Worm (Caenorhabditis elegans) whole organism, L2 larva: ENCODE results near the gene lis-1.

Experiments
- C34F6.9 ChIP-seq: fragments of 150-350 bp; optimal IDR thresholded peaks from 2 replicates; lab custom pipeline; 2014; ENCODE audit warnings: missing biosample characterization, missing genetic modification characterization
- F13H6.1 ChIP-seq: sonication (generic microtip); optimal IDR thresholded peaks from 2 replicates; lab custom pipeline; 2016; ENCODE audit warnings: missing genetic modification characterization, missing compliant biosample characterization
- R02D3.7 ChIP-seq: fragments of 150-350 bp; optimal IDR thresholded peaks from 2 replicates; lab custom pipeline; 2014; ENCODE audit warnings: missing biosample characterization, missing genetic modification characterization
- Y55F3AM.14 ChIP-seq: fragments of 200-800 bp; sonication (Bioruptor generic); optimal IDR thresholded peaks from 2 replicates; lab custom pipeline; 2018; ENCODE audit warnings: mild to moderate bottlenecking, missing genetic modification characterization, missing compliant biosample characterization
- ZK546.5 ChIP-seq: sonication (generic microtip); optimal IDR thresholded peaks from 2 replicates; lab custom pipeline; 2017; ENCODE audit warnings: missing biosample characterization, missing genetic modification characterization
- alr-1 ChIP-seq: fragments of 150-350 bp; optimal IDR thresholded peaks from 2 replicates; lab custom pipeline; 2014; ENCODE audit warnings: missing biosample characterization, missing genetic modification characterization
- aly-2 ChIP-seq: fragments of 150-350 bp; optimal IDR thresholded peaks from 2 replicates; lab custom pipeline; 2014; ENCODE audit warnings: missing biosample characterization, missing genetic modification characterization
- ama-1 ChIP-seq: fragments of 150-350 bp; optimal IDR thresholded peaks from 2 replicates; lab custom pipeline; 2018; ENCODE audit warnings: inconsistent platforms
- blmp-1 ChIP-seq: sonication (generic microtip); optimal IDR thresholded peaks from 2 replicates; lab custom pipeline; 2017; ENCODE audit warnings: missing genetic modification characterization, mild to moderate bottlenecking, missing compliant biosample characterization, antibody characterized with exemption, moderate library complexity; ENCODE audit not compliant: insufficient read depth
- ceh-16 ChIP-seq: fragments of 150-350 bp; optimal IDR thresholded peaks from 2 replicates; lab custom pipeline; 2014; ENCODE audit warnings: missing biosample characterization, missing genetic modification characterization
- ceh-82 ChIP-seq: fragments of 150-350 bp; optimal IDR thresholded peaks from 2 replicates; lab custom pipeline; 2014; ENCODE audit warnings: missing biosample characterization, missing genetic modification characterization
- crh-2 ChIP-seq: sonication (generic microtip); optimal IDR thresholded peaks from 2 replicates; lab custom pipeline; 2017; ENCODE audit warnings: missing biosample characterization, missing genetic modification characterization
- dmd-4 ChIP-seq: sonication (generic microtip); optimal IDR thresholded peaks from 2 replicates; lab custom pipeline; 2017; ENCODE audit warnings: missing biosample characterization, missing genetic modification characterization
- egl-27 ChIP-seq: sonication (generic microtip); optimal IDR thresholded peaks from 3 replicates; lab custom pipeline; 2017; ENCODE audit warnings: missing biosample characterization, missing genetic modification reagents, missing genetic modification characterization
- elt-1 ChIP-seq: fragments of 150-350 bp; optimal IDR thresholded peaks from 2 replicates; lab custom pipeline; 2014; ENCODE audit warnings: missing biosample characterization, missing genetic modification characterization
- elt-3 ChIP-seq: sonication (generic microtip); optimal IDR thresholded peaks from 2 replicates; lab custom pipeline; 2017; ENCODE audit warnings: missing biosample characterization, missing genetic modification characterization
- fos-1 ChIP-seq: fragments of 150-350 bp; optimal IDR thresholded peaks from 2 replicates; lab custom pipeline; 2014; ENCODE audit warnings: missing biosample characterization, missing genetic modification characterization
- gmeb-1 ChIP-seq: fragments of 150-350 bp; optimal IDR thresholded peaks from 2 replicates; lab custom pipeline; 2014; ENCODE audit warnings: missing biosample characterization, missing genetic modification characterization
- lin-11 ChIP-seq: fragments of 150-350 bp; sonication (generic microtip); optimal IDR thresholded peaks from 2 replicates; lab custom pipeline; 2014; ENCODE audit warnings: missing biosample characterization, missing genetic modification characterization, inconsistent platforms, mixed read lengths
- lin-13 ChIP-seq: fragments of 150-350 bp; optimal IDR thresholded peaks from 2 replicates; lab custom pipeline; 2014; ENCODE audit warnings: missing biosample characterization, missing genetic modification reagents, missing genetic modification characterization
- lin-39 ChIP-seq: fragments of 150-350 bp; optimal IDR thresholded peaks from 2 replicates; lab custom pipeline; 2014; ENCODE audit warnings: missing biosample characterization, missing genetic modification reagents, missing genetic modification characterization
- lsy-2 ChIP-seq, 2 experiments: fragments of 150-350 bp in 1 of 2; sonication (generic microtip) in 1 of 2; optimal IDR thresholded peaks; 2 replicates each; lab custom pipeline; 2014 to 2017; ENCODE audit warnings: missing biosample characterization in 2 of 2, missing genetic modification characterization in 2 of 2
- mab-5 ChIP-seq: fragments of 150-350 bp; optimal IDR thresholded peaks from 2 replicates; lab custom pipeline; 2014; ENCODE audit warnings: missing biosample characterization, missing genetic modification characterization
- mbf-1 ChIP-seq: sonication (generic microtip); optimal IDR thresholded peaks from 2 replicates; lab custom pipeline; 2017; ENCODE audit warnings: missing biosample characterization, missing genetic modification characterization
- mdl-1 ChIP-seq, 2 experiments: fragments of 150-350 bp in 1 of 2; sonication (generic microtip) in 1 of 2; optimal IDR thresholded peaks; 2 replicates each; lab custom pipeline; 2017; ENCODE audit warnings: missing biosample characterization in 2 of 2, missing genetic modification characterization in 2 of 2
- nhr-10 ChIP-seq: sonication (generic microtip); optimal IDR thresholded peaks from 2 replicates; lab custom pipeline; 2017; ENCODE audit warnings: missing biosample characterization, missing genetic modification characterization
- nhr-11 ChIP-seq: fragments of 150-350 bp; optimal IDR thresholded peaks from 2 replicates; lab custom pipeline; 2014; ENCODE audit warnings: missing biosample characterization, missing genetic modification characterization
- nhr-12 ChIP-seq: fragments of 150-350 bp; optimal IDR thresholded peaks from 2 replicates; lab custom pipeline; 2014; ENCODE audit warnings: missing biosample characterization, missing genetic modification characterization
- nhr-129 ChIP-seq: fragments of 150-350 bp; optimal IDR thresholded peaks from 2 replicates; lab custom pipeline; 2014; ENCODE audit warnings: missing biosample characterization, missing genetic modification characterization
- nhr-21 ChIP-seq: fragments of 150-350 bp; optimal IDR thresholded peaks from 2 replicates; lab custom pipeline; 2014; ENCODE audit warnings: missing biosample characterization, missing genetic modification characterization
- nhr-23 ChIP-seq: fragments of 150-350 bp; optimal IDR thresholded peaks from 2 replicates; lab custom pipeline; 2014; ENCODE audit warnings: missing biosample characterization, missing genetic modification reagents, missing genetic modification characterization
- nhr-237 ChIP-seq: fragments of 150-350 bp; optimal IDR thresholded peaks from 2 replicates; lab custom pipeline; 2014; ENCODE audit warnings: missing biosample characterization, missing genetic modification characterization
- nhr-25 ChIP-seq: fragments of 150-350 bp; sonication (generic microtip); optimal IDR thresholded peaks from 3 replicates; lab custom pipeline; 2014; ENCODE audit warnings: missing biosample characterization, missing genetic modification characterization
- nhr-6 ChIP-seq: fragments of 150-350 bp; optimal IDR thresholded peaks from 2 replicates; lab custom pipeline; 2014; ENCODE audit warnings: missing biosample characterization, missing genetic modification characterization
- nhr-77 ChIP-seq: fragments of 150-350 bp; optimal IDR thresholded peaks from 2 replicates; lab custom pipeline; 2014; ENCODE audit warnings: missing biosample characterization, missing genetic modification characterization
- peb-1 ChIP-seq: fragments of 150-350 bp; optimal IDR thresholded peaks from 2 replicates; lab custom pipeline; 2014; ENCODE audit warnings: missing biosample characterization, missing genetic modification characterization
- sem-4 ChIP-seq: fragments of 150-350 bp; optimal IDR thresholded peaks from 2 replicates; lab custom pipeline; 2014; ENCODE audit warnings: missing biosample characterization, missing genetic modification reagents, missing genetic modification characterization
- skn-1 ChIP-seq: sonication (generic microtip); optimal IDR thresholded peaks from 2 replicates; lab custom pipeline; 2017; ENCODE audit warnings: missing biosample characterization, missing genetic modification characterization
- sma-3 ChIP-seq: sonication (generic microtip); optimal IDR thresholded peaks from 2 replicates; lab custom pipeline; 2016; ENCODE audit warnings: missing genetic modification reagents, missing genetic modification characterization, missing compliant biosample characterization
- sma-9 ChIP-seq, 2 experiments: fragments of 150-350 bp in 1 of 2; sonication (generic microtip) in 1 of 2; optimal IDR thresholded peaks; 2 replicates each; lab custom pipeline; 2014 to 2016; ENCODE audit warnings: missing genetic modification characterization in 2 of 2, mild to moderate bottlenecking in 1 of 2, missing biosample characterization in 1 of 2, missing compliant biosample characterization in 1 of 2, missing genetic modification reagents in 1 of 2, moderate library complexity in 1 of 2
- snpc-4 ChIP-seq: fragments of 150-350 bp; optimal IDR thresholded peaks from 2 replicates; lab custom pipeline; 2014; ENCODE audit warnings: missing biosample characterization, missing genetic modification characterization
- unc-39 ChIP-seq: fragments of 150-350 bp; optimal IDR thresholded peaks from 2 replicates; lab custom pipeline; 2014; ENCODE audit warnings: missing biosample characterization, missing genetic modification characterization
- unc-55 ChIP-seq: fragments of 150-350 bp; sonication (generic microtip); optimal IDR thresholded peaks from 3 replicates; lab custom pipeline; 2014; ENCODE audit warnings: missing biosample characterization, missing genetic modification reagents, missing genetic modification characterization
- unc-62 ChIP-seq: fragments of 150-350 bp; optimal IDR thresholded peaks from 2 replicates; lab custom pipeline; 2014; ENCODE audit warnings: missing biosample characterization, missing genetic modification reagents, missing genetic modification characterization
- zag-1 ChIP-seq: fragments of 150-350 bp; optimal IDR thresholded peaks from 2 replicates; lab custom pipeline; 2014; ENCODE audit warnings: missing biosample characterization, missing genetic modification characterization
- ztf-1 ChIP-seq: fragments of 200-800 bp; sonication (Bioruptor generic); conservative IDR thresholded peaks from 2 replicates; pipeline ENCODE4 v1.3.6; 2022; ENCODE audit warnings: missing genetic modification characterization, missing compliant biosample characterization
- ztf-11 ChIP-seq: sonication (generic microtip); optimal IDR thresholded peaks from 2 replicates; lab custom pipeline; 2017; ENCODE audit warnings: missing biosample characterization, missing genetic modification characterization
- ztf-4 ChIP-seq: fragments of 150-350 bp; optimal IDR thresholded peaks from 2 replicates; lab custom pipeline; 2014; ENCODE audit warnings: missing biosample characterization, missing genetic modification characterization

The lis-1 gene

ce11 chrIII:13376304-13376760 lies at the start of gene lis-1:
TSS of gene lis-1 (minus strand) at chrIII:13376710.
- TF ChIP-seq sma-3, result no peak
- TF ChIP-seq lsy-2 (tag; optimal IDR thresholded peaks at IDR 0.05; lab: Kevin White, UChicago), result peak in 1 of 2 experiments; percentile 46

- TF ChIP-seq fos-1 (tag; lab: Kevin White, UChicago) (no peak), gmeb-1 (tag; lab: Kevin White, UChicago) (peak; percentile 56), snpc-4 (no peak), unc-39 (no peak), crh-2 (tag; lab: Kevin White, UChicago) (peak; percentile 75), ZK546.5 (tag; lab: Kevin White, UChicago) (no peak), lsy-2 (tag; optimal IDR thresholded peaks at IDR 0.05; lab: Kevin White, UChicago) (peak in 1 of 2 experiments; percentile 62), C34F6.9 (tag; lab: Kevin White, UChicago) (peak; percentile 51), unc-55 (peak; percentile 25), sma-3 (no peak), ztf-4 (no peak), Y55F3AM.14 (GFP tag; lab: Kevin White, UChicago) (no peak)
These were observed 49.5 kb upstream of the lis-1 start, which contains the start of gene cope-1 for ce11 chrIII:13426036-13426435. TSS of gene cope-1 (plus strand) at chrIII:13426264.

ce11 chrIII:13423414-13423813 lies 46.9 kb upstream of the lis-1 start, which contains the start of gene exo-1:
TSS of gene exo-1 (plus strand) at chrIII:13423514.
- peak; percentile 41 for TF ChIP-seq C34F6.9 (tag; lab: Kevin White, UChicago)
- TF ChIP-seq aly-2 (tag; lab: Kevin White, UChicago), result no peak
- TF ChIP-seq skn-1 (tag; lab: Kevin White, UChicago), result no peak
- no peak for TF ChIP-seq ZK546.5 (tag; lab: Kevin White, UChicago)
- no peak for TF ChIP-seq lin-39 (tag; lab: Kevin White, UChicago)
- no peak for TF ChIP-seq alr-1 (tag; lab: Kevin White, UChicago)
- no peak for TF ChIP-seq ceh-16
- no peak for TF ChIP-seq ama-1 (lab: Kevin White, UChicago)
- no peak for TF ChIP-seq elt-1 (tag; lab: Kevin White, UChicago)
- no peak for TF ChIP-seq nhr-21 (tag; lab: Kevin White, UChicago)
- peak; percentile 91 for TF ChIP-seq gmeb-1 (tag; lab: Kevin White, UChicago)
- TF ChIP-seq fos-1 (tag; lab: Kevin White, UChicago), result peak; percentile 63
- TF ChIP-seq snpc-4, result peak; percentile 53
- TF ChIP-seq nhr-10, result no peak
- TF ChIP-seq egl-27, result no peak
- peak in 1 of 2 experiments; percentile 77 for TF ChIP-seq lsy-2 (tag; optimal IDR thresholded peaks at IDR 0.05; lab: Kevin White, UChicago)
- peak; percentile 70 for TF ChIP-seq nhr-129 (tag; lab: Kevin White, UChicago)
- TF ChIP-seq mbf-1, result no peak
- TF ChIP-seq unc-55, result peak; percentile 87
- TF ChIP-seq sma-9 (GFP tag; optimal IDR thresholded peaks at IDR 0.05; lab: Kevin White, UChicago), result peak; percentile 26
- no peak for TF ChIP-seq sma-9 (tag; optimal IDR thresholded peaks at IDR 0.05; lab: Kevin White, UChicago)
- TF ChIP-seq ztf-4, result no peak
- TF ChIP-seq crh-2 (tag; lab: Kevin White, UChicago), result peak; percentile 66
- TF ChIP-seq nhr-77 (tag; lab: Kevin White, UChicago), result no peak
- TF ChIP-seq nhr-237, result no peak
- TF ChIP-seq mab-5 (tag; lab: Kevin White, UChicago), result no peak
- no peak for TF ChIP-seq nhr-12 (tag; lab: Kevin White, UChicago)
- no peak for TF ChIP-seq peb-1 (tag; lab: Kevin White, UChicago)
- TF ChIP-seq zag-1 (tag; lab: Kevin White, UChicago), result peak; percentile 1
- no peak for TF ChIP-seq dmd-4
- TF ChIP-seq F13H6.1 (tag; lab: Kevin White, UChicago), result no peak
- TF ChIP-seq ceh-82 (tag; lab: Kevin White, UChicago), result no peak
- no peak for TF ChIP-seq mdl-1 (tag; optimal IDR thresholded peaks at IDR 0.05; lab: Kevin White, UChicago)
- TF ChIP-seq sma-3, result peak; percentile 70
- no peak for TF ChIP-seq sem-4
- TF ChIP-seq unc-39, result no peak
- no peak for TF ChIP-seq unc-62 (GFP tag; lab: Kevin White, UChicago)
- TF ChIP-seq ztf-1 (GFP tag; lab: Robert Waterston, UW), result no peak
- TF ChIP-seq Y55F3AM.14 (GFP tag; lab: Kevin White, UChicago), result no peak
- TF ChIP-seq nhr-11 (tag; lab: Kevin White, UChicago), result no peak
- no peak for TF ChIP-seq R02D3.7 (tag; lab: Kevin White, UChicago)
- TF ChIP-seq ztf-11 (tag; lab: Kevin White, UChicago), result no peak
- peak; percentile 21 for TF ChIP-seq blmp-1
- TF ChIP-seq elt-3 (tag; lab: Kevin White, UChicago), result no peak
- peak; percentile 75 for TF ChIP-seq lin-13 (GFP tag; lab: Kevin White, UChicago)
- no peak for TF ChIP-seq nhr-23 (tag; lab: Kevin White, UChicago)
- peak; percentile 63 for TF ChIP-seq nhr-25 (tag; lab: Kevin White, UChicago)
- TF ChIP-seq lin-11 (tag; lab: Kevin White, UChicago), result no peak
- no peak for TF ChIP-seq nhr-6 (tag; lab: Kevin White, UChicago)
